Fruit fly (Drosophila melanogaster) whole organism, embryonic: ENCODE data around the gene KFase.

Source experiments
- Aef1 ChIP-seq: fragments of 200-800 bp; sonication (Bioruptor generic); IDR thresholded peaks from 3 replicates; pipeline ENCODE4 v1.3.6; 2022; ENCODE audit warnings: missing biosample characterization, missing genetic modification characterization
- CG13123 ChIP-seq: fragments of 200-800 bp; sonication (Bioruptor generic); optimal IDR thresholded peaks from 2 replicates; lab custom pipeline; 2016; ENCODE audit warnings: missing biosample characterization, missing genetic modification characterization
- CG13287 ChIP-seq: fragments of 200-800 bp; sonication (Bioruptor generic); IDR thresholded peaks from 2 replicates; pipeline ENCODE4 v1.3.6; 2022; ENCODE audit warnings: missing biosample characterization, missing genetic modification characterization; ENCODE audit not compliant: partially characterized antibody
- CG6683 ChIP-seq: fragments of 200-800 bp; sonication (Bioruptor generic); optimal IDR thresholded peaks from 2 replicates; lab custom pipeline; 2017; ENCODE audit warnings: missing biosample characterization, mild to moderate bottlenecking, missing genetic modification characterization, missing genetic modification reagents
- CG9609 ChIP-seq: fragments of 200-800 bp; sonication (Bioruptor generic); optimal IDR thresholded peaks from 3 replicates; lab custom pipeline; 2016; ENCODE audit warnings: missing biosample characterization, missing genetic modification characterization
- CkIIα-i1 ChIP-seq: fragments of 200-800 bp; sonication (Bioruptor generic); IDR thresholded peaks from 2 replicates; pipeline ENCODE4 v1.3.6; 2022; ENCODE audit warnings: missing biosample characterization, missing genetic modification characterization
- HLH54F ChIP-seq: fragments of 200-800 bp; sonication (Bioruptor generic); optimal IDR thresholded peaks from 3 replicates; lab custom pipeline; 2016; ENCODE audit warnings: missing biosample characterization, missing genetic modification characterization
- Kr ChIP-seq: fragments of 200-800 bp; sonication (Bioruptor generic); optimal IDR thresholded peaks from 2 replicates; lab custom pipeline; 2017; ENCODE audit warnings: missing biosample characterization, mild to moderate bottlenecking, missing genetic modification characterization
- Lhr ChIP-seq: fragments of 200-800 bp; sonication (Bioruptor generic); optimal IDR thresholded peaks from 3 replicates; lab custom pipeline; 2017; ENCODE audit warnings: mild to moderate bottlenecking, missing biosample characterization, missing genetic modification reagents, missing genetic modification characterization
- abd-A ChIP-seq: fragments of 200-800 bp; sonication (Bioruptor generic); optimal IDR thresholded peaks from 3 replicates; lab custom pipeline; 2019; ENCODE audit warnings: missing biosample characterization, mild to moderate bottlenecking, missing genetic modification characterization, moderate library complexity
- ap ChIP-seq: fragments of 200-800 bp; sonication (Bioruptor generic); IDR thresholded peaks from 2 replicates; pipeline ENCODE4 v1.3.6; 2022; ENCODE audit warnings: missing biosample characterization, missing genetic modification characterization
- ash1 ChIP-seq: fragments of 200-800 bp; sonication (Bioruptor generic); optimal IDR thresholded peaks from 2 replicates; lab custom pipeline; 2018; ENCODE audit warnings: missing biosample characterization, mild to moderate bottlenecking, missing genetic modification characterization
- gce ChIP-seq: fragments of 200-800 bp; sonication (Bioruptor generic); IDR thresholded peaks from 3 replicates; pipeline ENCODE4 v1.3.6; 2022; ENCODE audit warnings: missing biosample characterization, missing genetic modification characterization
- otp ChIP-seq: fragments of 200-800 bp; sonication (Bioruptor generic); IDR thresholded peaks from 3 replicates; pipeline ENCODE4, ENCODE4 v1.3.6; 2022; ENCODE audit warnings: missing biosample characterization, missing genetic modification characterization

- TF ChIP-seq CG13123 (GFP tag; lab: Kevin White, UChicago): no peak
- no peak for TF ChIP-seq Kr (GFP tag; lab: Kevin White, UChicago)
- peak; percentile 36; the same call in 1 of the 2 replicates for TF ChIP-seq CG13287 (GFP tag; lab: Robert Waterston, UW)
- no peak for TF ChIP-seq gce
- no peak for TF ChIP-seq ap
- TF ChIP-seq otp (GFP tag; lab: Robert Waterston, UW): peak; percentile 48; the same call in 1 of the 3 replicates
- no peak for TF ChIP-seq abd-A
- TF ChIP-seq ash1 (GFP tag; lab: Kevin White, UChicago): no peak
- no peak for TF ChIP-seq Lhr (GFP tag; lab: Kevin White, UChicago)
- no peak for TF ChIP-seq CG6683 (GFP tag; lab: Kevin White, UChicago)
- TF ChIP-seq CkIIα-i1 (GFP tag; lab: Robert Waterston, UW): no peak
- no peak for TF ChIP-seq Aef1 (GFP tag; lab: Robert Waterston, UW)
- TF ChIP-seq CG9609 (GFP tag; lab: Kevin White, UChicago): no peak
- TF ChIP-seq HLH54F (GFP tag; lab: Kevin White, UChicago): no peak
These were observed 23.1 kb downstream of the KFase start, which contains the start of gene Rchy1 for dm6 chr2L:6465497-6465896.
